Worm (Caenorhabditis elegans) whole organism, L3 larva: Measurements from ENCODE around the gene rhy-1.

Experiments
- ZK546.5 ChIP-seq: sonication (generic microtip); optimal IDR thresholded peaks from 2 replicates; lab custom pipeline; 2017; ENCODE audit warnings: missing biosample characterization, missing genetic modification characterization
- aly-2 ChIP-seq: fragments of 150-350 bp; optimal IDR thresholded peaks from 2 replicates; lab custom pipeline; 2014; ENCODE audit warnings: missing biosample characterization, missing genetic modification characterization
- ama-1 ChIP-seq: fragments of 150-350 bp; optimal IDR thresholded peaks from 2 replicates; lab custom pipeline; 2018
- ceh-16 ChIP-seq: sonication (generic microtip); optimal IDR thresholded peaks from 2 replicates; lab custom pipeline; 2017; ENCODE audit warnings: missing biosample characterization, missing genetic modification characterization
- ceh-28 ChIP-seq: fragments of 150-350 bp; optimal IDR thresholded peaks from 2 replicates; lab custom pipeline; 2014; ENCODE audit warnings: missing biosample characterization, missing genetic modification reagents, missing genetic modification characterization
- ceh-82 ChIP-seq: fragments of 150-350 bp; optimal IDR thresholded peaks from 2 replicates; lab custom pipeline; 2014; ENCODE audit warnings: missing biosample characterization, missing genetic modification characterization
- daf-12 ChIP-seq: fragments of 150-350 bp; optimal IDR thresholded peaks from 2 replicates; lab custom pipeline; 2014; ENCODE audit warnings: missing biosample characterization, missing genetic modification reagents, missing genetic modification characterization
- egl-5 ChIP-seq: fragments of 150-350 bp; optimal IDR thresholded peaks from 2 replicates; lab custom pipeline; 2017; ENCODE audit warnings: missing biosample characterization, missing genetic modification reagents, missing genetic modification characterization, inconsistent platforms
- elt-1 ChIP-seq: fragments of 150-350 bp; optimal IDR thresholded peaks from 2 replicates; lab custom pipeline; 2014; ENCODE audit warnings: missing biosample characterization, missing genetic modification characterization
- elt-2 ChIP-seq: sonication (generic microtip); optimal IDR thresholded peaks from 2 replicates; lab custom pipeline; 2016; ENCODE audit warnings: missing genetic modification reagents, mild to moderate bottlenecking, missing genetic modification characterization, missing compliant biosample characterization
- elt-3 ChIP-seq, 3 experiments: fragments of 150-350 bp in 1 of 3; sonication (generic microtip) in 2 of 3; optimal IDR thresholded peaks; 2 replicates in 2 of 3; 4 replicates in 1 of 3; lab custom pipeline; 2014 to 2017; ENCODE audit warnings: missing biosample characterization in 3 of 3, missing genetic modification characterization in 3 of 3
- eor-1 ChIP-seq, 2 experiments: fragments of 150-350 bp; optimal IDR thresholded peaks; 2 replicates each; lab custom pipeline; 2014 to 2018; ENCODE audit warnings: missing biosample characterization in 2 of 2, missing genetic modification characterization in 2 of 2
- fkh-2 ChIP-seq: fragments of 150-350 bp; optimal IDR thresholded peaks from 2 replicates; lab custom pipeline; 2014; ENCODE audit warnings: missing biosample characterization, missing genetic modification reagents, missing genetic modification characterization
- fos-1 ChIP-seq: fragments of 150-350 bp; optimal IDR thresholded peaks from 2 replicates; lab custom pipeline; 2014; ENCODE audit warnings: missing biosample characterization, missing genetic modification characterization
- hmg-11 ChIP-seq: sonication (generic microtip); optimal IDR thresholded peaks from 2 replicates; lab custom pipeline; 2016; ENCODE audit warnings: missing genetic modification characterization, missing compliant biosample characterization
- jun-1 ChIP-seq: fragments of 150-350 bp; optimal IDR thresholded peaks from 2 replicates; lab custom pipeline; 2014; ENCODE audit warnings: missing biosample characterization, missing genetic modification reagents, missing genetic modification characterization
- lin-15B ChIP-seq: fragments of 150-350 bp; optimal IDR thresholded peaks from 2 replicates; lab custom pipeline; 2014; ENCODE audit warnings: missing biosample characterization, missing genetic modification characterization
- lin-39 ChIP-seq: fragments of 150-350 bp; optimal IDR thresholded peaks from 2 replicates; lab custom pipeline; 2018; ENCODE audit warnings: missing biosample characterization, missing genetic modification reagents, missing genetic modification characterization
- lsy-12 ChIP-seq: sonication (generic microtip); optimal IDR thresholded peaks from 2 replicates; lab custom pipeline; 2016; ENCODE audit warnings: mild to moderate bottlenecking, missing genetic modification characterization, missing compliant biosample characterization
- mdl-1 ChIP-seq: fragments of 150-350 bp; optimal IDR thresholded peaks from 2 replicates; lab custom pipeline; 2014; ENCODE audit warnings: missing biosample characterization, missing genetic modification characterization
- mml-1 ChIP-seq: fragments of 150-350 bp; sonication (generic microtip); optimal IDR thresholded peaks from 3 replicates; lab custom pipeline; 2014; ENCODE audit warnings: missing biosample characterization, missing genetic modification characterization
- nfya-1 ChIP-seq: sonication (generic microtip); optimal IDR thresholded peaks from 2 replicates; lab custom pipeline; 2017; ENCODE audit warnings: missing genetic modification characterization, mild to moderate bottlenecking, missing compliant biosample characterization, antibody characterized with exemption, moderate library complexity; ENCODE audit not compliant: insufficient read depth
- nhr-11 ChIP-seq: fragments of 150-350 bp; optimal IDR thresholded peaks from 2 replicates; lab custom pipeline; 2014; ENCODE audit warnings: missing biosample characterization, missing genetic modification characterization
- nhr-12 ChIP-seq: fragments of 150-350 bp; optimal IDR thresholded peaks from 2 replicates; lab custom pipeline; 2014; ENCODE audit warnings: missing biosample characterization, missing genetic modification characterization
- nhr-23 ChIP-seq: fragments of 150-350 bp; optimal IDR thresholded peaks from 2 replicates; lab custom pipeline; 2014; ENCODE audit warnings: missing biosample characterization, missing genetic modification reagents, missing genetic modification characterization
- nhr-237 ChIP-seq: fragments of 150-350 bp; optimal IDR thresholded peaks from 2 replicates; lab custom pipeline; 2014; ENCODE audit warnings: missing biosample characterization, missing genetic modification characterization
- nhr-25 ChIP-seq: sonication (generic microtip); optimal IDR thresholded peaks from 2 replicates; lab custom pipeline; 2017; ENCODE audit warnings: missing biosample characterization, missing genetic modification characterization
- nhr-28 ChIP-seq: fragments of 150-350 bp; optimal IDR thresholded peaks from 2 replicates; lab custom pipeline; 2014; ENCODE audit warnings: missing biosample characterization, missing genetic modification characterization
- nhr-67 ChIP-seq: fragments of 150-350 bp; optimal IDR thresholded peaks from 2 replicates; lab custom pipeline; 2014; ENCODE audit warnings: missing biosample characterization, missing genetic modification characterization
- nhr-76 ChIP-seq: fragments of 150-350 bp; sonication (generic microtip); optimal IDR thresholded peaks from 5 replicates; lab custom pipeline; 2014; ENCODE audit warnings: missing biosample characterization, missing genetic modification characterization
- nhr-77 ChIP-seq: fragments of 150-350 bp; optimal IDR thresholded peaks from 2 replicates; lab custom pipeline; 2014; ENCODE audit warnings: missing biosample characterization, missing genetic modification characterization
- pha-4 ChIP-seq: fragments of 150-350 bp; optimal IDR thresholded peaks from 2 replicates; lab custom pipeline; 2014; ENCODE audit warnings: missing biosample characterization, missing genetic modification reagents, missing genetic modification characterization
- pqm-1 ChIP-seq: fragments of 150-350 bp; optimal IDR thresholded peaks from 2 replicates; lab custom pipeline; 2017; ENCODE audit warnings: missing biosample characterization, missing genetic modification characterization, inconsistent platforms
- sea-2 ChIP-seq: fragments of 150-350 bp; sonication (generic microtip); optimal IDR thresholded peaks from 4 replicates; lab custom pipeline; 2014; ENCODE audit warnings: missing biosample characterization, missing genetic modification reagents, missing genetic modification characterization
- skn-1 ChIP-seq: fragments of 150-350 bp; optimal IDR thresholded peaks from 2 replicates; lab custom pipeline; 2014; ENCODE audit warnings: missing biosample characterization, missing genetic modification characterization
- snpc-4 ChIP-seq: fragments of 150-350 bp; optimal IDR thresholded peaks from 2 replicates; lab custom pipeline; 2014; ENCODE audit warnings: missing biosample characterization, missing genetic modification characterization
- tbx-2 ChIP-seq: sonication (generic microtip); optimal IDR thresholded peaks from 2 replicates; lab custom pipeline; 2016; ENCODE audit warnings: mild to moderate bottlenecking, missing genetic modification characterization, missing compliant biosample characterization
- unc-39 ChIP-seq: sonication (generic microtip); optimal IDR thresholded peaks from 4 replicates; lab custom pipeline; 2017; ENCODE audit warnings: missing biosample characterization, missing genetic modification characterization
- unc-62 ChIP-seq: fragments of 150-350 bp; sonication (generic microtip); optimal IDR thresholded peaks from 4 replicates; lab custom pipeline; 2014; ENCODE audit warnings: missing biosample characterization, missing genetic modification reagents, missing genetic modification characterization
- zag-1 ChIP-seq: fragments of 150-350 bp; optimal IDR thresholded peaks from 2 replicates; lab custom pipeline; 2014; ENCODE audit warnings: missing biosample characterization, missing genetic modification characterization
- ztf-11 ChIP-seq: fragments of 150-350 bp; optimal IDR thresholded peaks from 2 replicates; lab custom pipeline; 2014; ENCODE audit warnings: missing biosample characterization, missing genetic modification characterization
- ztf-4 ChIP-seq: fragments of 150-350 bp; optimal IDR thresholded peaks from 2 replicates; lab custom pipeline; 2014; ENCODE audit warnings: missing biosample characterization, missing genetic modification characterization

The rhy-1 gene

DNA sequence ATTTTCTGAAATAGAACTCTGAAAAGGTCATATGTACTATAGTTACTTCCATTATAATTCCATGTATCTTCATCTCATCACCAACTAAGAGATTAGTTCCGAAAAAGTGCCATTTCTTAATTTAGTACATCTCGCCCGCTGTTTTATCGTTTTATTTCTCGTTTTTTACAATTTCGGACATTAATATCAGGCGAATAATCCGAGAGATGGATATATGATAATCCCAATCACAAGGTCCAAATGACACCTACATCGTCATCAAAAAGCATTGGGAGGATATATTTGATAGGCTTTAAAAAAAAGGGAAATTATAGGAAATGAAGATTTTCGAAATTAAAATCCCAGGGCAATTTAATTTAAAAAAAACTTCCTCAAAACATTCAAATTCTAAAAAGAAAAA is 40.9 kb upstream of the rhy-1 start:
- TF ChIP-seq lsy-12 (tag; lab: Kevin White, UChicago): no peak
- no peak for TF ChIP-seq zag-1 (tag; lab: Kevin White, UChicago)
- TF ChIP-seq lin-15B (tag; lab: Kevin White, UChicago): no peak
- no peak for TF ChIP-seq nhr-23
- no peak for TF ChIP-seq unc-39 (tag; lab: Kevin White, UChicago)
- no peak for TF ChIP-seq elt-1
- no peak for TF ChIP-seq nhr-67 (tag; lab: Kevin White, UChicago)
- no peak for TF ChIP-seq skn-1
- no peak for TF ChIP-seq nhr-77 (tag; lab: Kevin White, UChicago)
- TF ChIP-seq mdl-1 (tag; lab: Kevin White, UChicago): no peak
- no peak for TF ChIP-seq nhr-28 (tag; lab: Kevin White, UChicago)
- TF ChIP-seq ama-1 (lab: Kevin White, UChicago): no peak
- no peak for TF ChIP-seq unc-62 (GFP tag; lab: Kevin White, UChicago)
- TF ChIP-seq ceh-16 (tag; lab: Kevin White, UChicago): no peak
- TF ChIP-seq elt-2 (tag; lab: Kevin White, UChicago): no peak
- TF ChIP-seq fos-1 (tag; lab: Kevin White, UChicago): no peak
- TF ChIP-seq sea-2 (GFP tag; lab: Kevin White, UChicago): no peak
- TF ChIP-seq, all 47 proteins: peak for 0

DNA sequence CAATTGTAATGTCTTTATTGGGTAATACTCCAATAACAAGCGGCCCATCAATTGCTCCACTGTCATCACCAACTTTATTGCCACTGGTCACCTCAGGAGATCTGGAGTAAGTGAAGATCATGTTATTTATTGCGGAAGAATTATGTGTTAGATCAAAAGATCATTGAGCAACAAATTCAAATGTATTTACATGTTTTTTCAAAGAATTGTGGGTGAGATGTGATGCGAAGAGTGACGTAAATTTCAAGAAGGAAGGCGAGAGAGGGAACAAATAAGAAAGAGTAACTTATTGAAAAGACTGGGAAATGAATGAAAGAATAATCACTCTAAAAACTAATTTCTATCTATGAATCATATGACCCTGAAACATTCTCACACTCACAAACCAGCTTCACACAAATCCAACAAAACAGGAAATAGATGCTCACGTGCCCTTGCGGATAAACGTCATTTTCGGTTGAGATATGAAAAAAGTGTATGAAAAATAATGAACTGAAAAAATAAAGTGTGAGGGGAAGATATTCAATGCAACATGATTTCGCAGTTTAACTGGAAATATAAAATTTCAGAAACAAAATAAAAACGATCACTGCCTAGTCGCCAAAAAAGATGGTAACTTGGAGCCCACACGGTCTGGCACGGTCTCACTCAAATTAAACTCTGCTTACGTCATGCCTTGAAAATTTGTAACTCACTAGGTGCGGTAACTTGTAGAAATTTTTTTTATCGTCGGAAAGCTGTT is 40.2 kb upstream of the rhy-1 start:
- TF ChIP-seq nhr-77 (tag; lab: Kevin White, UChicago) (no peak), nfya-1 (tag; lab: Kevin White, UChicago) (peak; percentile 12)

DNA sequence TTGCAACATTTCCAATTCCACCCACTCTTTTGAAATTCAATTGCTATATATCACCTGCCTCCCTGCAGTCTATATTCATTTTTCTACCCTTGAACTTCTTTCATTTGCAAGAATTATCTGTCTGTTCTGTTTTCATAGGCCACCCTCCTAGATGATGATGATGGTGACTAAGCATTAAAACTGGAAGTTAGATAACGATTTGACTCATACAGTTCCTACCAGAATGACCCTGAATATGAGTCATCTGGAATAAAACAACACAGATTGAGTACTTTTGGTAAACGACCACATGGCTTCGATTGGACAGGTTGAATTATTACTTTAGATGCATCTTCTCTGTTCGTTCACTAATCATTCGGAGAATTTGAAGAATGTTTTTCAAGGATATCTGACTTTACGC is 36.8 kb upstream of the rhy-1 start:
- TF ChIP-seq daf-12 (tag; lab: Kevin White, UChicago): no peak
- TF ChIP-seq fkh-2 (tag; lab: Kevin White, UChicago): no peak
- peak; percentile 37 for TF ChIP-seq nhr-23
- TF ChIP-seq nhr-25 (tag; lab: Kevin White, UChicago): peak; percentile 31
- peak; percentile 1 for TF ChIP-seq pqm-1 (tag; lab: Kevin White, UChicago)
- no peak for TF ChIP-seq ZK546.5 (tag; lab: Kevin White, UChicago)

DNA sequence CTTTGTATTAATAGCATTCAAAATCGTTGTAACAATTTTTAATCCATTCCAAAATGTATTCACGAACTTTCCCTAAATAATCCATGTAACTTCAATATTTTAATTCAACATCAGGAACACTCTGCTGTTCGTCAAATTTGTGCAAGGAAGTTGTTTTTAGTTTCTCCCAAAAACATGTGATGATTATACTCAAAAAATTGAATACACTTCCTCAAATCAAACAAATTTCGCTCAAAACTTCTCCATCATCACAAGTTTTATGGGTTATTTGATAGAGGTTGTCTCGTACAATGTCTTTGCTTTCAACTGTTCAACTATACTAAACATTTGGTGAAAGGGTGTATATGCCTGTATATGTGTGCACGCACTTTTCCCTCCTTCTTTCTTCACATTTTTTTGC is 36.2 kb upstream of the rhy-1 start:
- peak; percentile 53 for TF ChIP-seq pqm-1 (tag; lab: Kevin White, UChicago)
- TF ChIP-seq pha-4 (tag; lab: Kevin White, UChicago): peak; percentile 17
- no peak for TF ChIP-seq nhr-23
- peak; percentile 3 for TF ChIP-seq elt-2 (tag; lab: Kevin White, UChicago)

DNA sequence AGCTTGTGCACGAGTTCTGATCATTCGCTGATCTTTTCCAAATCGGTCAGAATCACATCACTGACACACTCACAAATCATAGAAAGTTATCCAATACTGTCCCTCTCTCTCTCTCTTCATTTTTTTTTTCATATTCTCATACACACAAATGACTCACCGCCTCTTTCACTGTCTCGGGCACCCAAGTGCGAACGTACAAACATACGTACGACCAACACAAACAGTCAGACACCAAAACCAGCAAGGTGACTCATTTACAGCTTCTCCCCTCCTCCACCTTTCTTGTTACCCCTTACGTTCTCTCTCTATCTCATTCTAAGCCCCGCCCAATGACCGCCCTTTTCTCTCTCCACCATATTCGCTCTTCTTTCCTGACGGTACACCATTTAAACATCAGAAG is 34.2 kb upstream of the rhy-1 start:
- TF ChIP-seq nhr-12 (tag; lab: Kevin White, UChicago) (no peak), unc-39 (tag; lab: Kevin White, UChicago) (no peak), nhr-76 (tag; lab: Kevin White, UChicago) (no peak), nhr-77 (tag; lab: Kevin White, UChicago) (no peak), nfya-1 (tag; lab: Kevin White, UChicago) (no peak), ceh-82 (tag; lab: Kevin White, UChicago) (no peak), egl-5 (no peak), sea-2 (GFP tag; lab: Kevin White, UChicago) (no peak), lsy-12 (tag; lab: Kevin White, UChicago) (no peak), nhr-28 (tag; lab: Kevin White, UChicago) (no peak), lin-39 (tag; lab: Kevin White, UChicago) (no peak), snpc-4 (no peak), mdl-1 (tag; lab: Kevin White, UChicago) (no peak), aly-2 (tag; lab: Kevin White, UChicago) (no peak), pha-4 (tag; lab: Kevin White, UChicago) (peak; percentile 78), ceh-28 (tag; lab: Kevin White, UChicago) (no peak), skn-1 (no peak), mml-1 (tag; lab: Kevin White, UChicago) (no peak), nhr-11 (no peak), fkh-2 (tag; lab: Kevin White, UChicago) (no peak), nhr-25 (tag; lab: Kevin White, UChicago) (peak; percentile 6), hmg-11 (peak; percentile 36), ztf-4 (no peak), nhr-237 (no peak), elt-1 (no peak), tbx-2 (no peak), eor-1 (tag; optimal IDR thresholded peaks at IDR 0.05; lab: Kevin White, UChicago) (no peak), elt-2 (tag; lab: Kevin White, UChicago) (peak; percentile 1), zag-1 (tag; lab: Kevin White, UChicago) (no peak), nhr-23 (peak; percentile 32), ZK546.5 (tag; lab: Kevin White, UChicago) (no peak), ztf-11 (tag; lab: Kevin White, UChicago) (no peak), nhr-67 (tag; lab: Kevin White, UChicago) (no peak), jun-1 (tag; lab: Kevin White, UChicago) (no peak), fos-1 (tag; lab: Kevin White, UChicago) (peak; percentile 98), elt-3 (tag; optimal IDR thresholded peaks at IDR 0.05; lab: Kevin White, UChicago) (peak in 1 of 3 experiments; percentile 3)
